Worm (Caenorhabditis elegans) whole organism, L3 larva: ENCODE data around the gene cyp-37A1.

Experiments
- R02D3.7 ChIP-seq: fragments of 150-350 bp; optimal IDR thresholded peaks from 2 replicates; lab custom pipeline; 2014; ENCODE audit warnings: missing biosample characterization, missing genetic modification characterization
- ceh-82 ChIP-seq: fragments of 150-350 bp; optimal IDR thresholded peaks from 2 replicates; lab custom pipeline; 2014; ENCODE audit warnings: missing biosample characterization, missing genetic modification characterization
- daf-12 ChIP-seq: fragments of 150-350 bp; optimal IDR thresholded peaks from 2 replicates; lab custom pipeline; 2014; ENCODE audit warnings: missing biosample characterization, missing genetic modification reagents, missing genetic modification characterization
- nfya-1 ChIP-seq: sonication (generic microtip); optimal IDR thresholded peaks from 2 replicates; lab custom pipeline; 2017; ENCODE audit warnings: missing genetic modification characterization, mild to moderate bottlenecking, missing compliant biosample characterization, antibody characterized with exemption, moderate library complexity; ENCODE audit not compliant: insufficient read depth
- nhr-12 ChIP-seq: fragments of 150-350 bp; optimal IDR thresholded peaks from 2 replicates; lab custom pipeline; 2014; ENCODE audit warnings: missing biosample characterization, missing genetic modification characterization
- nhr-28 ChIP-seq: fragments of 150-350 bp; optimal IDR thresholded peaks from 2 replicates; lab custom pipeline; 2014; ENCODE audit warnings: missing biosample characterization, missing genetic modification characterization
- pqm-1 ChIP-seq: fragments of 150-350 bp; optimal IDR thresholded peaks from 2 replicates; lab custom pipeline; 2017; ENCODE audit warnings: missing biosample characterization, missing genetic modification characterization, inconsistent platforms
- zag-1 ChIP-seq: fragments of 150-350 bp; optimal IDR thresholded peaks from 2 replicates; lab custom pipeline; 2014; ENCODE audit warnings: missing biosample characterization, missing genetic modification characterization
- ztf-11 ChIP-seq: fragments of 150-350 bp; optimal IDR thresholded peaks from 2 replicates; lab custom pipeline; 2014; ENCODE audit warnings: missing biosample characterization, missing genetic modification characterization

DNA sequence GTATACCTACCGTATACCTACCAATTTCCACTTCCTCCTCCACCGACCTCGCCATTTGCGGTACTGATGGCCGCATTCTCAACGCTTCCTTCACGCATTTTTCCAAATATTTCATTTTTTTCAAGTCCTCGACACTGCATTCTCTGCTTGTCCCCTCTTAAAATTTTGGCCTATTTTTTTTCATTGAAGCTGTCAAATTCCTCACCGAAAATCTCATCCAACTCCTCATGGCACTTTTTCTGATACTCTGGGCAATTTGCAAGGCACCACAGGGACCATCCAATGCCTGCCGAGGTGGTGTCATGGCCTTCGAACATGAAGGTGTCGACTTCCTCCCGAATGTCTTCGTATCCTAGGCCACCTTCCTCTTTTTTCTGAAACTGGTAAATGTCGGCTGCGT lies 2.1 kb downstream of the cyp-37A1 start:
- no peak for TF ChIP-seq ceh-82 (tag; lab: Kevin White, UChicago)
- TF ChIP-seq nhr-12 (tag; lab: Kevin White, UChicago): no peak
- TF ChIP-seq ztf-11 (tag; lab: Kevin White, UChicago): no peak
- no peak for TF ChIP-seq nfya-1 (tag; lab: Kevin White, UChicago)
- no peak for TF ChIP-seq pqm-1
- TF ChIP-seq daf-12: no peak
- no peak for TF ChIP-seq nhr-28
- TF ChIP-seq zag-1 (tag; lab: Kevin White, UChicago): no peak
- no peak for TF ChIP-seq R02D3.7 (tag; lab: Kevin White, UChicago)
